Worm (Caenorhabditis elegans) whole organism, young adult: ENCODE data around the gene cdh-9.

Experiments used
- B0336.3 ChIP-seq: fragments of 200-800 bp; sonication (Bioruptor generic); IDR thresholded peaks from 2 replicates; pipeline ENCODE4 v1.3.6; 2022; ENCODE audit warnings: missing genetic modification characterization, missing compliant biosample characterization
- C06A6.2 ChIP-seq: fragments of 200-800 bp; sonication (Bioruptor generic); conservative IDR thresholded peaks from 2 replicates; pipeline ENCODE4 v1.3.6; 2022; ENCODE audit warnings: missing genetic modification characterization, missing compliant biosample characterization
- C17E4.6 ChIP-seq: fragments of 200-800 bp; sonication (Bioruptor generic); IDR thresholded peaks from 2 replicates; pipeline ENCODE4 v1.3.6; 2022; ENCODE audit warnings: missing genetic modification reagents, missing genetic modification characterization, missing compliant biosample characterization
- D2030.7 ChIP-seq: fragments of 200-800 bp; sonication (Bioruptor generic); IDR thresholded peaks from 2 replicates; pipeline ENCODE4 v1.3.6; 2022; ENCODE audit warnings: missing genetic modification reagents, missing genetic modification characterization, missing compliant biosample characterization
- F22D6.2 ChIP-seq: sonication (generic microtip); optimal IDR thresholded peaks from 2 replicates; lab custom pipeline; 2016; ENCODE audit warnings: mild to moderate bottlenecking, missing genetic modification characterization, missing compliant biosample characterization
- F33H1.4 ChIP-seq: fragments of 200-800 bp; sonication (Bioruptor generic); IDR thresholded peaks from 2 replicates; pipeline ENCODE4 v1.3.6; 2022; ENCODE audit warnings: missing genetic modification reagents, missing genetic modification characterization, missing compliant biosample characterization
- F49E8.2 ChIP-seq: sonication (generic microtip); optimal IDR thresholded peaks from 3 replicates; lab custom pipeline; 2017; ENCODE audit warnings: missing genetic modification characterization, mild to moderate bottlenecking, missing compliant biosample characterization, antibody characterized with exemption, moderate library complexity; ENCODE audit not compliant: insufficient read depth
- F52B5.7 ChIP-seq: sonication (generic microtip); optimal IDR thresholded peaks from 2 replicates; lab custom pipeline; 2016; ENCODE audit warnings: mild to moderate bottlenecking, missing genetic modification characterization, missing compliant biosample characterization
- F57A8.1 ChIP-seq: fragments of 200-800 bp; sonication (Bioruptor generic); optimal IDR thresholded peaks from 2 replicates; lab custom pipeline; 2018; ENCODE audit warnings: mild to moderate bottlenecking, missing genetic modification characterization, moderate library complexity, missing compliant biosample characterization
- K11D2.4 ChIP-seq: fragments of 200-800 bp; sonication (Bioruptor generic); IDR thresholded peaks from 2 replicates; pipeline ENCODE4 v1.3.6; 2022; ENCODE audit warnings: missing genetic modification reagents, missing genetic modification characterization, missing compliant biosample characterization
- K12H6.12 ChIP-seq: fragments of 200-800 bp; sonication (Bioruptor generic); optimal IDR thresholded peaks from 2 replicates; lab custom pipeline; 2018; ENCODE audit warnings: mild to moderate bottlenecking, missing genetic modification characterization, missing compliant biosample characterization
- T26A5.8 ChIP-seq: sonication (generic microtip); optimal IDR thresholded peaks from 2 replicates; lab custom pipeline; 2016; ENCODE audit warnings: missing genetic modification characterization, missing compliant biosample characterization
- aptf-3 ChIP-seq: fragments of 200-800 bp; sonication (Bioruptor generic); IDR thresholded peaks from 2 replicates; pipeline ENCODE4 v1.3.6; 2022; ENCODE audit warnings: missing genetic modification characterization, missing compliant biosample characterization
- atf-7 ChIP-seq: sonication (generic microtip); optimal IDR thresholded peaks from 2 replicates; lab custom pipeline; 2017; ENCODE audit warnings: mild to moderate bottlenecking, missing genetic modification characterization, missing compliant biosample characterization
- ccch-3 ChIP-seq: fragments of 200-800 bp; sonication (Bioruptor generic); optimal IDR thresholded peaks from 2 replicates; lab custom pipeline; 2018; ENCODE audit warnings: mild to moderate bottlenecking, missing genetic modification characterization, missing compliant biosample characterization
- ceh-100 ChIP-seq: fragments of 200-800 bp; sonication (Bioruptor generic); IDR thresholded peaks from 2 replicates; pipeline ENCODE4 v1.3.6; 2022; ENCODE audit warnings: missing genetic modification reagents, missing genetic modification characterization, missing compliant biosample characterization
- ceh-58 ChIP-seq: fragments of 200-800 bp; sonication (Bioruptor generic); IDR thresholded peaks from 2 replicates; pipeline ENCODE4 v1.3.6; 2022; ENCODE audit warnings: missing genetic modification characterization, missing compliant biosample characterization
- ceh-79 ChIP-seq: sonication (generic microtip); optimal IDR thresholded peaks from 2 replicates; lab custom pipeline; 2017; ENCODE audit warnings: mild to moderate bottlenecking, missing genetic modification characterization, missing compliant biosample characterization
- ekl-4 ChIP-seq: fragments of 200-800 bp; sonication (Bioruptor generic); IDR thresholded peaks from 2 replicates; pipeline ENCODE4 v1.3.6; 2022; ENCODE audit warnings: missing genetic modification reagents, missing genetic modification characterization, missing compliant biosample characterization
- fkh-3 ChIP-seq: sonication (generic microtip); optimal IDR thresholded peaks from 2 replicates; lab custom pipeline; 2016; ENCODE audit warnings: mild to moderate bottlenecking, missing genetic modification characterization, missing compliant biosample characterization
- him-1 ChIP-seq: sonication (generic microtip); optimal IDR thresholded peaks from 2 replicates; lab custom pipeline; 2016; ENCODE audit warnings: missing genotype, missing genetic modification reagents, missing genetic modification characterization, missing compliant biosample characterization
- hlh-12 ChIP-seq: sonication (generic microtip); optimal IDR thresholded peaks from 2 replicates; lab custom pipeline; 2016; ENCODE audit warnings: missing genetic modification characterization, missing compliant biosample characterization
- hlh-26 ChIP-seq: fragments of 200-800 bp; sonication (Bioruptor generic); conservative IDR thresholded peaks from 2 replicates; pipeline ENCODE4 v1.3.6; 2022; ENCODE audit warnings: missing genetic modification reagents, missing genetic modification characterization, missing compliant biosample characterization
- hmg-20 ChIP-seq: fragments of 200-800 bp; sonication (Bioruptor generic); IDR thresholded peaks from 2 replicates; pipeline ENCODE4 v1.3.6; 2022; ENCODE audit warnings: missing genetic modification reagents, missing genetic modification characterization, missing compliant biosample characterization
- hsf-1 ChIP-seq: fragments of 200-800 bp; sonication (Bioruptor generic); IDR thresholded peaks from 2 replicates; pipeline ENCODE4 v1.3.6; 2022; ENCODE audit warnings: missing genetic modification reagents, missing genetic modification characterization, missing compliant biosample characterization
- lag-1 ChIP-seq: fragments of 200-800 bp; sonication (Bioruptor generic); IDR thresholded peaks from 2 replicates; pipeline ENCODE4 v1.3.6; 2022; ENCODE audit warnings: missing genetic modification reagents, missing genetic modification characterization, missing compliant biosample characterization
- lin-35 ChIP-seq, 3 experiments: fragments of 150-350 bp in 2 of 3; sonication (generic microtip) in 1 of 3; optimal IDR thresholded peaks; 2 replicates each; lab custom pipeline; 2014 to 2018; ENCODE audit warnings: missing biosample characterization in 3 of 3, missing genetic modification characterization in 3 of 3, missing genetic modification reagents in 3 of 3
- lir-1 ChIP-seq: fragments of 200-800 bp; sonication (Bioruptor generic); conservative IDR thresholded peaks from 2 replicates; pipeline ENCODE4 v1.3.6; 2022; ENCODE audit warnings: missing genetic modification reagents, missing genetic modification characterization, missing compliant biosample characterization
- lsl-1 ChIP-seq: fragments of 200-800 bp; sonication (Bioruptor generic); optimal IDR thresholded peaks from 2 replicates; lab custom pipeline; 2018; ENCODE audit warnings: mild to moderate bottlenecking, missing genetic modification characterization, moderate library complexity, missing compliant biosample characterization
- madf-10 ChIP-seq: sonication (generic microtip); optimal IDR thresholded peaks from 2 replicates; lab custom pipeline; 2016; ENCODE audit warnings: mild to moderate bottlenecking, missing genetic modification characterization, missing compliant biosample characterization
- mcd-1 ChIP-seq: fragments of 200-800 bp; sonication (Bioruptor generic); IDR thresholded peaks from 2 replicates; pipeline ENCODE4 v1.3.6; 2022; ENCODE audit warnings: missing genetic modification reagents, missing genetic modification characterization, missing compliant biosample characterization
- mel-28 ChIP-seq: sonication (generic microtip); optimal IDR thresholded peaks from 2 replicates; lab custom pipeline; 2016; ENCODE audit warnings: borderline replicate concordance, mild to moderate bottlenecking, missing genetic modification characterization, missing compliant biosample characterization
- mxl-1 ChIP-seq: sonication (generic microtip); optimal IDR thresholded peaks from 2 replicates; lab custom pipeline; 2016; ENCODE audit warnings: missing genetic modification characterization, missing compliant biosample characterization
- nfyb-1 ChIP-seq: fragments of 200-800 bp; sonication (Bioruptor generic); IDR thresholded peaks from 2 replicates; pipeline ENCODE4 v1.3.6; 2022; ENCODE audit warnings: missing genetic modification reagents, missing genetic modification characterization, missing compliant biosample characterization
- nhr-179 ChIP-seq: sonication (generic microtip); optimal IDR thresholded peaks from 2 replicates; lab custom pipeline; 2016; ENCODE audit warnings: mild to moderate bottlenecking, missing genetic modification characterization, missing compliant biosample characterization
- nhr-27 ChIP-seq: fragments of 200-800 bp; sonication (Bioruptor generic); optimal IDR thresholded peaks from 2 replicates; lab custom pipeline; 2018; ENCODE audit warnings: mild to moderate bottlenecking, missing genetic modification characterization, moderate library complexity, missing compliant biosample characterization
- nhr-90 ChIP-seq: sonication (generic microtip); optimal IDR thresholded peaks from 2 replicates; lab custom pipeline; 2016; ENCODE audit warnings: missing genotype, mild to moderate bottlenecking, missing genetic modification characterization, missing compliant biosample characterization
- rpc-1 ChIP-seq, 2 experiments: fragments of 150-350 bp in 1 of 2; sonication (generic microtip) in 1 of 2; optimal IDR thresholded peaks; 2 replicates each; lab custom pipeline; 2014 to 2018; ENCODE audit warnings: missing biosample characterization in 1 of 2, missing genetic modification characterization in 1 of 2, missing genetic modification reagents in 1 of 2, missing genotype in 1 of 2
- sdz-38 ChIP-seq: sonication (generic microtip); optimal IDR thresholded peaks from 2 replicates; lab custom pipeline; 2016; ENCODE audit warnings: missing genotype, missing genetic modification characterization, missing compliant biosample characterization
- snpc-1.1 ChIP-seq: sonication (generic microtip); optimal IDR thresholded peaks from 2 replicates; lab custom pipeline; 2017; ENCODE audit warnings: missing genetic modification characterization, mild to moderate bottlenecking, missing compliant biosample characterization, antibody characterized with exemption, moderate library complexity, missing genotype, missing genetic modification reagents; ENCODE audit not compliant: insufficient read depth
- snpc-3.4 ChIP-seq: sonication (generic microtip); optimal IDR thresholded peaks from 2 replicates; lab custom pipeline; 2017; ENCODE audit warnings: missing genetic modification characterization, mild to moderate bottlenecking, missing compliant biosample characterization, antibody characterized with exemption, moderate library complexity, missing genotype, missing genetic modification reagents
- somi-1 ChIP-seq: fragments of 200-800 bp; sonication (Bioruptor generic); optimal IDR thresholded peaks from 2 replicates; lab custom pipeline; 2018; ENCODE audit warnings: mild to moderate bottlenecking, missing genetic modification characterization, missing compliant biosample characterization
- tlf-1 ChIP-seq: fragments of 200-800 bp; sonication (Bioruptor generic); optimal IDR thresholded peaks from 2 replicates; lab custom pipeline; 2018; ENCODE audit warnings: mild to moderate bottlenecking, missing genetic modification characterization, missing compliant biosample characterization
- unc-130 ChIP-seq: sonication (generic microtip); optimal IDR thresholded peaks from 2 replicates; lab custom pipeline; 2016; ENCODE audit warnings: missing genetic modification reagents, missing genetic modification characterization, missing compliant biosample characterization
- zfh-2 ChIP-seq: fragments of 200-800 bp; sonication (Bioruptor generic); conservative IDR thresholded peaks from 2 replicates; pipeline ENCODE4 v1.3.6; 2022; ENCODE audit warnings: missing genetic modification reagents, missing genetic modification characterization, missing compliant biosample characterization
- zim-3 ChIP-seq: sonication (generic microtip); optimal IDR thresholded peaks from 2 replicates; lab custom pipeline; 2017; ENCODE audit warnings: mild to moderate bottlenecking, missing genetic modification characterization, moderate library complexity, missing compliant biosample characterization
- ztf-28 ChIP-seq: fragments of 200-800 bp; sonication (Bioruptor generic); IDR thresholded peaks from 2 replicates; pipeline ENCODE4 v1.3.6; 2022; ENCODE audit warnings: missing genetic modification reagents, missing genetic modification characterization, missing compliant biosample characterization
- ztf-3 ChIP-seq: fragments of 200-800 bp; sonication (Bioruptor generic); optimal IDR thresholded peaks from 2 replicates; lab custom pipeline; 2018; ENCODE audit warnings: mild to moderate bottlenecking, missing genetic modification characterization, missing compliant biosample characterization
- ztf-6 ChIP-seq: fragments of 200-800 bp; sonication (Bioruptor generic); IDR thresholded peaks from 2 replicates; pipeline ENCODE4 v1.3.6; 2022; ENCODE audit warnings: missing genetic modification reagents, missing genetic modification characterization, missing compliant biosample characterization

The cdh-9 gene

ce11 chrX:16634708-16635107 is 39.7 kb downstream of the cdh-9 start (continued):
- peak; percentile 75 for TF ChIP-seq hmg-20
- TF ChIP-seq mxl-1 (tag; lab: Kevin White, UChicago) = peak; percentile 46
- no peak for TF ChIP-seq F49E8.2 (tag; lab: Kevin White, UChicago)
- peak; percentile 43 for TF ChIP-seq F22D6.2
- peak; percentile 35; the same call in 1 of the 2 replicates for TF ChIP-seq ztf-6 (GFP tag; lab: Robert Waterston, UW)
- TF ChIP-seq fkh-3 (tag; lab: Kevin White, UChicago) = peak; percentile 42
- TF ChIP-seq ceh-58 (GFP tag; lab: Robert Waterston, UW) = no peak
- TF ChIP-seq ekl-4 = peak; percentile 81
- peak; percentile 58; the same call in 1 of the 2 replicates for TF ChIP-seq C17E4.6 (GFP tag; lab: Robert Waterston, UW)
- TF ChIP-seq zim-3 = peak; percentile 24
- peak; percentile 30 for TF ChIP-seq nhr-179
- no peak for TF ChIP-seq nhr-27
- TF ChIP-seq mcd-1 (GFP tag; lab: Robert Waterston, UW) = peak; percentile 68
- no peak for TF ChIP-seq hsf-1 (GFP tag; lab: Robert Waterston, UW)
- TF ChIP-seq ztf-28 (GFP tag; lab: Robert Waterston, UW) = 0 out of 2 replicates have a peak, but pooled peaks have one; percentile 18
- TF ChIP-seq somi-1 (GFP tag; lab: Kevin White, UChicago) = peak; percentile 46
- TF ChIP-seq lsl-1 (GFP tag; lab: Kevin White, UChicago) = no peak
- peak; percentile 22 for TF ChIP-seq ceh-79
- peak; percentile 38 for TF ChIP-seq F57A8.1 (GFP tag; lab: Kevin White, UChicago)
- peak; percentile 60 for TF ChIP-seq lir-1 (GFP tag; lab: Robert Waterston, UW)
- peak; percentile 10 for TF ChIP-seq ztf-3 (GFP tag; lab: Kevin White, UChicago)
- peak; percentile 51 for TF ChIP-seq atf-7 (tag; lab: Kevin White, UChicago)
- peak; percentile 8 for TF ChIP-seq ccch-3 (GFP tag; lab: Kevin White, UChicago)
- no peak for TF ChIP-seq hlh-12
- TF ChIP-seq snpc-3.4 (tag; lab: Kevin White, UChicago) = peak; percentile 55
- TF ChIP-seq him-1 = peak; percentile 81
- TF ChIP-seq C06A6.2 (GFP tag; lab: Robert Waterston, UW) = peak; percentile 62
- peak; percentile 74 for TF ChIP-seq zfh-2 (GFP tag; lab: Robert Waterston, UW)
- TF ChIP-seq snpc-1.1 (tag; lab: Kevin White, UChicago) = peak; percentile 75
- TF ChIP-seq sdz-38 (tag; lab: Kevin White, UChicago) = no peak
- TF ChIP-seq rpc-1 (optimal IDR thresholded peaks at IDR 0.05; lab: Kevin White, UChicago) = peak; percentile 84
- TF ChIP-seq rpc-1 (tag; optimal IDR thresholded peaks at IDR 0.05; lab: Kevin White, UChicago) = peak; percentile 88
- no peak for TF ChIP-seq mel-28 (tag; lab: Kevin White, UChicago)
- no peak for TF ChIP-seq F33H1.4 (GFP tag; lab: Robert Waterston, UW)
- peak; percentile 37; the same call in 1 of the 2 replicates for TF ChIP-seq K11D2.4 (GFP tag; lab: Robert Waterston, UW)
- TF ChIP-seq aptf-3 (GFP tag; lab: Robert Waterston, UW) = no peak
- TF ChIP-seq lag-1 = no peak
- TF ChIP-seq ceh-100 (GFP tag; lab: Robert Waterston, UW) = no peak
- no peak for TF ChIP-seq lin-35 (GFP tag; optimal IDR thresholded peaks at IDR 0.05; lab: Kevin White, UChicago)
- peak; percentile 82 for TF ChIP-seq nfyb-1 (GFP tag; lab: Robert Waterston, UW)
- TF ChIP-seq K12H6.12 (tag; lab: Kevin White, UChicago) = peak; percentile 61
- TF ChIP-seq unc-130 = peak; percentile 30
- no peak for TF ChIP-seq hlh-26 (GFP tag; lab: Robert Waterston, UW)
- TF ChIP-seq madf-10 = peak; percentile 82
- TF ChIP-seq B0336.3 (GFP tag; lab: Robert Waterston, UW) = peak; percentile 78; the same call in 1 of the 2 replicates
- TF ChIP-seq F52B5.7 (tag; lab: Kevin White, UChicago) = peak; percentile 60
- TF ChIP-seq D2030.7 = peak; percentile 88
- peak; percentile 52 for TF ChIP-seq T26A5.8 (tag; lab: Kevin White, UChicago)
- TF ChIP-seq nhr-90 (tag; lab: Kevin White, UChicago) = peak; percentile 80
- TF ChIP-seq tlf-1 = peak; percentile 33
